Fruit fly (Drosophila melanogaster) whole organism, embryonic: ENCODE measurements around the gene L2HGDH.

Experiments
- BEAF-32 ChIP-seq: fragments of 200-800 bp; sonication (Bioruptor generic); optimal IDR thresholded peaks from 3 replicates; lab custom pipeline; 2017; ENCODE audit warnings: missing biosample characterization, missing genetic modification characterization, mild to moderate bottlenecking, moderate library complexity, missing genetic modification reagents
- CG11085 ChIP-seq: fragments of 200-800 bp; sonication (Bioruptor generic); IDR thresholded peaks from 2 replicates; pipeline ENCODE4 v1.3.6; 2022; ENCODE audit warnings: missing biosample characterization, missing genetic modification characterization
- CG11695 ChIP-seq: fragments of 200-800 bp; sonication (Bioruptor generic); IDR thresholded peaks from 3 replicates; pipeline ENCODE4 v1.3.6; 2022; ENCODE audit warnings: missing biosample characterization, missing genetic modification characterization
- CG12155 ChIP-seq: fragments of 200-800 bp; sonication (Bioruptor generic); optimal IDR thresholded peaks from 3 replicates; lab custom pipeline; 2016; ENCODE audit warnings: missing biosample characterization, missing genetic modification characterization
- CG13123 ChIP-seq: fragments of 200-800 bp; sonication (Bioruptor generic); optimal IDR thresholded peaks from 2 replicates; lab custom pipeline; 2016; ENCODE audit warnings: missing biosample characterization, missing genetic modification characterization
- CG14014 ChIP-seq: fragments of 200-800 bp; sonication (Bioruptor generic); IDR thresholded peaks from 2 replicates; pipeline ENCODE4 v1.3.6; 2022; ENCODE audit warnings: missing biosample characterization, missing genetic modification characterization
- CG14441 ChIP-seq: fragments of 200-800 bp; sonication (Bioruptor generic); IDR thresholded peaks from 2 replicates; pipeline ENCODE4 v1.3.6; 2022; ENCODE audit warnings: missing biosample characterization, missing genetic modification characterization
- CG14710 ChIP-seq: fragments of 200-800 bp; sonication (Bioruptor generic); optimal IDR thresholded peaks from 3 replicates; lab custom pipeline; 2019; ENCODE audit warnings: missing biosample characterization, mild to moderate bottlenecking, missing genetic modification characterization, moderate library complexity
- CG15011 ChIP-seq: fragments of 200-800 bp; sonication (Bioruptor generic); optimal IDR thresholded peaks from 3 replicates; lab custom pipeline; 2018; ENCODE audit warnings: missing biosample characterization, mild to moderate bottlenecking, missing genetic modification characterization
- CG16815 ChIP-seq: fragments of 200-800 bp; sonication (Bioruptor generic); optimal IDR thresholded peaks from 3 replicates; lab custom pipeline; 2017; ENCODE audit warnings: missing biosample characterization, mild to moderate bottlenecking, missing genetic modification characterization
- CG34422 ChIP-seq: fragments of 200-800 bp; sonication (Bioruptor generic); IDR thresholded peaks from 3 replicates; pipeline ENCODE4 v1.3.6; 2022; ENCODE audit warnings: missing biosample characterization, missing genetic modification characterization
- CG6813 ChIP-seq: fragments of 200-800 bp; sonication (Bioruptor generic); optimal IDR thresholded peaks from 2 replicates; lab custom pipeline; 2017; ENCODE audit warnings: missing biosample characterization, missing genetic modification characterization, mild to moderate bottlenecking, moderate library complexity, missing genetic modification reagents
- CG7357 ChIP-seq: fragments of 200-800 bp; sonication (Bioruptor generic); IDR thresholded peaks from 3 replicates; pipeline ENCODE4 v1.3.6; 2022; ENCODE audit warnings: missing biosample characterization, missing genetic modification characterization
- CoRest ChIP-seq: fragments of 200-800 bp; sonication (Bioruptor generic); optimal IDR thresholded peaks from 3 replicates; lab custom pipeline; 2018; ENCODE audit warnings: missing biosample characterization, mild to moderate bottlenecking, missing genetic modification characterization, moderate library complexity
- Dbx ChIP-seq: fragments of 200-800 bp; sonication (Bioruptor generic); IDR thresholded peaks from 3 replicates; pipeline ENCODE4 v1.3.6; 2022; ENCODE audit warnings: missing biosample characterization, missing genetic modification characterization
- Dll ChIP-seq: fragments of 200-800 bp; sonication (Bioruptor generic); IDR thresholded peaks from 4 replicates; pipeline ENCODE4 v1.3.6; 2022; ENCODE audit warnings: missing biosample characterization, missing genetic modification characterization; ENCODE audit not compliant: partially characterized antibody
- E2f1 ChIP-seq: fragments of 200-800 bp; sonication (Bioruptor generic); IDR thresholded peaks from 2 replicates; pipeline ENCODE4 v1.3.6; 2022; ENCODE audit warnings: missing biosample characterization, missing genetic modification characterization
- H15 ChIP-seq: fragments of 200-800 bp; sonication (Bioruptor generic); IDR thresholded peaks from 3 replicates; pipeline ENCODE4 v1.3.6; 2022; ENCODE audit warnings: missing biosample characterization, missing genetic modification characterization
- H2.0 ChIP-seq: fragments of 200-800 bp; sonication (Bioruptor generic); IDR thresholded peaks from 2 replicates; pipeline ENCODE4 v1.3.6; 2022; ENCODE audit warnings: missing biosample characterization, missing genetic modification characterization
- HLH3B ChIP-seq: fragments of 200-800 bp; sonication (Bioruptor generic); IDR thresholded peaks from 2 replicates; pipeline ENCODE4 v1.3.6; 2022; ENCODE audit warnings: missing biosample characterization, missing genetic modification characterization
- HLHmδ ChIP-seq: fragments of 200-800 bp; sonication (Bioruptor generic); optimal IDR thresholded peaks from 2 replicates; lab custom pipeline; 2018; ENCODE audit warnings: missing biosample characterization, mild to moderate bottlenecking, missing genetic modification characterization, moderate library complexity
- Opbp ChIP-seq: fragments of 200-800 bp; sonication (Bioruptor generic); IDR thresholded peaks from 3 replicates; pipeline ENCODE4 v1.3.6; 2022; ENCODE audit warnings: missing biosample characterization, missing genetic modification characterization; ENCODE audit not compliant: partially characterized antibody
- TFAM ChIP-seq: fragments of 200-800 bp; sonication (Bioruptor generic); optimal IDR thresholded peaks from 2 replicates; lab custom pipeline; 2017; ENCODE audit warnings: missing biosample characterization, missing genetic modification characterization, inconsistent platforms
- aop ChIP-seq: fragments of 200-800 bp; sonication (Bioruptor generic); IDR thresholded peaks from 2 replicates; pipeline ENCODE4 v1.3.6; 2022; ENCODE audit warnings: missing biosample characterization, missing genetic modification characterization
- ato ChIP-seq: fragments of 200-800 bp; sonication (Bioruptor generic); IDR thresholded peaks from 2 replicates; pipeline ENCODE4 v1.3.6; 2022; ENCODE audit warnings: missing biosample characterization, missing genetic modification characterization; ENCODE audit not compliant: partially characterized antibody
- cad ChIP-seq: fragments of >200 bp; optimal IDR thresholded peaks from 2 replicates; lab custom pipeline; 2017; ENCODE audit warnings: missing biosample characterization, missing genetic modification characterization
- chm ChIP-seq: fragments of 200-800 bp; sonication (Bioruptor generic); IDR thresholded peaks from 2 replicates; pipeline ENCODE4 v1.3.6; 2022; ENCODE audit warnings: missing biosample characterization, missing genetic modification characterization
- corto ChIP-seq: fragments of 200-800 bp; sonication (Bioruptor generic); optimal IDR thresholded peaks from 2 replicates; lab custom pipeline; 2016; ENCODE audit warnings: missing biosample characterization, mild to moderate bottlenecking, missing genetic modification characterization, moderate library complexity
- emc ChIP-seq: fragments of 200-800 bp; sonication (Bioruptor generic); optimal IDR thresholded peaks from 2 replicates; lab custom pipeline; 2016; ENCODE audit warnings: missing biosample characterization, missing genetic modification characterization
- eve ChIP-seq, 2 experiments: fragments of >200 bp; optimal IDR thresholded peaks; 2 replicates each; lab custom pipeline; 2017; ENCODE audit warnings: missing biosample characterization in 2 of 2, missing genetic modification characterization in 2 of 2
- fd96Cb ChIP-seq: fragments of 200-800 bp; sonication (Bioruptor generic); optimal IDR thresholded peaks from 2 replicates; lab custom pipeline; 2018; ENCODE audit warnings: missing biosample characterization, mild to moderate bottlenecking, missing genetic modification characterization, moderate library complexity
- gfzf ChIP-seq: fragments of 200-800 bp; sonication (Bioruptor generic); optimal IDR thresholded peaks from 2 replicates; lab custom pipeline; 2016; ENCODE audit warnings: missing biosample characterization, mild to moderate bottlenecking, missing genetic modification characterization, moderate library complexity
- grau ChIP-seq: fragments of 200-800 bp; optimal IDR thresholded peaks from 3 replicates; lab custom pipeline; 2019; ENCODE audit warnings: missing biosample characterization, mild to moderate bottlenecking, missing genetic modification characterization, moderate library complexity
- gsb ChIP-seq: fragments of 200-800 bp; sonication (Bioruptor generic); IDR thresholded peaks from 2 replicates; pipeline ENCODE4 v1.3.6; 2022; ENCODE audit warnings: missing biosample characterization, missing genetic modification characterization
- ham ChIP-seq: fragments of 200-800 bp; sonication (Bioruptor generic); IDR thresholded peaks from 2 replicates; pipeline ENCODE4 v1.3.6; 2022; ENCODE audit warnings: missing biosample characterization, missing genetic modification characterization
- jigr1 ChIP-seq: fragments of 200-800 bp; sonication (Bioruptor generic); IDR thresholded peaks from 3 replicates; pipeline ENCODE4 v1.3.6; 2022; ENCODE audit warnings: missing biosample characterization, missing genetic modification characterization
- ken ChIP-seq: fragments of 200-800 bp; sonication (Bioruptor generic); IDR thresholded peaks from 3 replicates; pipeline ENCODE4 v1.3.6; 2022; ENCODE audit warnings: missing biosample characterization, missing genetic modification characterization
- kni ChIP-seq: fragments of 200-800 bp; sonication (Bioruptor generic); optimal IDR thresholded peaks from 3 replicates; lab custom pipeline; 2017; ENCODE audit warnings: mild to moderate bottlenecking, missing biosample characterization, missing genetic modification reagents, missing genetic modification characterization
- luna ChIP-seq: fragments of 200-800 bp; sonication (Bioruptor generic); optimal IDR thresholded peaks from 2 replicates; lab custom pipeline; 2016; ENCODE audit warnings: missing biosample characterization, missing genetic modification characterization
- nerfin-1 ChIP-seq: fragments of 200-800 bp; sonication (Bioruptor generic); optimal IDR thresholded peaks from 3 replicates; lab custom pipeline; 2019; ENCODE audit warnings: missing biosample characterization, mild to moderate bottlenecking, missing genetic modification characterization, moderate library complexity
- onecut ChIP-seq: fragments of 200-800 bp; sonication (Bioruptor generic); IDR thresholded peaks from 2 replicates; pipeline ENCODE4 v1.3.6; 2022; ENCODE audit warnings: missing biosample characterization, missing genetic modification characterization
- org-1 ChIP-seq: fragments of 200-800 bp; sonication (Bioruptor generic); optimal IDR thresholded peaks from 2 replicates; lab custom pipeline; 2017; ENCODE audit warnings: missing biosample characterization, missing genetic modification characterization
- pb ChIP-seq: fragments of 200-800 bp; sonication (Bioruptor generic); optimal IDR thresholded peaks from 3 replicates; lab custom pipeline; 2016; ENCODE audit warnings: missing biosample characterization, missing genetic modification characterization
- pfk ChIP-seq: fragments of 200-800 bp; sonication (Bioruptor generic); optimal IDR thresholded peaks from 2 replicates; lab custom pipeline; 2018; ENCODE audit warnings: missing biosample characterization, mild to moderate bottlenecking, missing genetic modification characterization, moderate library complexity
- rib ChIP-seq: fragments of 200-800 bp; sonication (Bioruptor generic); IDR thresholded peaks from 2 replicates; pipeline ENCODE4 v1.3.6; 2022; ENCODE audit warnings: missing biosample characterization, missing genetic modification characterization
- sd ChIP-seq: fragments of 200-800 bp; sonication (Bioruptor generic); optimal IDR thresholded peaks from 3 replicates; lab custom pipeline; 2018; ENCODE audit warnings: missing biosample characterization, mild to moderate bottlenecking, missing genetic modification characterization, moderate library complexity
- so ChIP-seq: fragments of 200-800 bp; sonication (Bioruptor generic); IDR thresholded peaks from 3 replicates; pipeline ENCODE4 v1.3.6; 2022; ENCODE audit warnings: missing biosample characterization, missing genetic modification characterization
- ssp ChIP-seq: fragments of 200-800 bp; sonication (Bioruptor generic); IDR thresholded peaks from 2 replicates; pipeline ENCODE4 v1.3.6; 2022; ENCODE audit warnings: missing biosample characterization, missing genetic modification characterization
- zfh2 ChIP-seq: fragments of 200-800 bp; sonication (Bioruptor generic); optimal IDR thresholded peaks from 2 replicates; lab custom pipeline; 2016; ENCODE audit warnings: missing biosample characterization, missing genetic modification characterization

Gene L2HGDH

DNA sequence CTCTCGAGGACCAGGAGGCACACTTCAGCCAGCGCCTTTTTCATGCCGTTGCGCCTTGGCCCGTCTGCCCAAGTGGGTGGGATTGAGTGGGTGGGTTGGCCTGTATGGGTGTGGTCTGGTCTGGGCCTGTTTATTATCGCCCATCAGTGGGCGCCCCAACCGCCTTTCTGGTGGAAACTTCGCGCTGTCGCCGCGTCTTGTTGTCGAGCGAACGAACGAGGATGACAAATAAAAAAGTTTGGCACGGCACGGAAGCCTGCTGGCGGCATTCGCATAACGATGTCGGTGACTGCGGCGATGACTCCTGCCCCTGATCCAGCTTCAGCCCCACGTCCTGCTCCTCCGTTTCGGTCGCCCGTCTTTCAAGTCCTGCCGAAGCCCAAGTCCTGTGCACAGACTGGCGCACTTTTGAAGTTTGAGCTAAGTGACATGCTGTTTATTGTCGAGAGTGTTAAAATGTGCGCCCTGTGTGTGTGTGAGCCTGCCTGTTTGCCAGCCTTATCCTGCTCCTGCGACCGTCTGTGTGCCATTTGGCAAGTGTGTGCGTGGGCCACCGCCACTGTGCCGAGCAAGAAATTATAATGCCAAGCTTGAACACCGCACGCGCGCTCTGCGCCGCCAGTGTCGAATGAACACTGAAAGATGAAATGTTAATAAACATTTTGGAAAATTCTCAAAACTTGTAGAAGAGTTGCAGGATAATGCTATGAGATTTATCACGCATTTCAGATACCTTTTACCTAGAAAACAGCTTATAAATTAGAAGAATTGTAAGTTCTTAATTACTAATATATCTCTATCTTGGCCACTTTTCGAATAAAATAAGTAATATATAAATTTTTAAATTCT, 40.0 kb upstream of the L2HGDH start (continued):
- TF ChIP-seq H2.0 (GFP tag; lab: Robert Waterston, UW), result 0 out of 2 replicates have a peak, but pooled peaks have one; percentile 29
- TF ChIP-seq CG7357, result peak; percentile 60; the same call in 1 of the 3 replicates
- TF ChIP-seq E2f1 (GFP tag; lab: Robert Waterston, UW), result peak; percentile 47
- no peak for TF ChIP-seq gsb
- peak; percentile 83 for TF ChIP-seq CoRest (tag; lab: Kevin White, UChicago)
- TF ChIP-seq CG15011 (GFP tag; lab: Kevin White, UChicago), result peak; percentile 62
- TF ChIP-seq CG12155 (GFP tag; lab: Kevin White, UChicago), result peak; percentile 18
- peak; percentile 70 for TF ChIP-seq CG6813 (GFP tag; lab: Kevin White, UChicago)
- TF ChIP-seq CG14014, result peak; percentile 63
- TF ChIP-seq CG13123 (GFP tag; lab: Kevin White, UChicago), result peak; percentile 30
- no peak for TF ChIP-seq kni (GFP tag; lab: Kevin White, UChicago)
- peak; percentile 50 for TF ChIP-seq CG14441 (GFP tag; lab: Robert Waterston, UW)
- peak; percentile 61 for TF ChIP-seq CG14710 (tag; lab: Kevin White, UChicago)
- peak; percentile 52 for TF ChIP-seq onecut (GFP tag; lab: Robert Waterston, UW)
- 0 out of 2 replicates have a peak, but pooled peaks have one; percentile 11 for TF ChIP-seq ssp
- TF ChIP-seq CG11085 (GFP tag; lab: Robert Waterston, UW), result 0 out of 2 replicates have a peak, but pooled peaks have one; percentile 42
- TF ChIP-seq ken (GFP tag; lab: Robert Waterston, UW), result no peak
- no peak for TF ChIP-seq jigr1
- TF ChIP-seq H15 (GFP tag; lab: Robert Waterston, UW), result 0 out of 3 replicates have a peak, but pooled peaks have one; percentile 16
- TF ChIP-seq org-1 (GFP tag; lab: Kevin White, UChicago), result peak; percentile 78
- no peak for TF ChIP-seq pfk (GFP tag; lab: Kevin White, UChicago)
- TF ChIP-seq ato (GFP tag; lab: Robert Waterston, UW), result no peak
- TF ChIP-seq Opbp (GFP tag; lab: Robert Waterston, UW), result no peak
- peak; percentile 52 for TF ChIP-seq CG16815 (GFP tag; lab: Kevin White, UChicago)
- no peak for TF ChIP-seq cad
- no peak for TF ChIP-seq eve (GFP tag; optimal IDR thresholded peaks at IDR 0.05; lab: Kevin White, UChicago)
- TF ChIP-seq luna, result no peak
- TF ChIP-seq BEAF-32 (GFP tag; lab: Kevin White, UChicago), result no peak
- no peak for TF ChIP-seq ham (GFP tag; lab: Robert Waterston, UW)
- no peak for TF ChIP-seq sd
- TF ChIP-seq gfzf (GFP tag; lab: Kevin White, UChicago), result no peak
- TF ChIP-seq rib (GFP tag; lab: Robert Waterston, UW), result no peak
- TF ChIP-seq fd96Cb (tag; lab: Kevin White, UChicago), result peak; percentile 67
- TF ChIP-seq zfh2 (GFP tag; lab: Kevin White, UChicago), result peak; percentile 10
- no peak for TF ChIP-seq TFAM (GFP tag; lab: Kevin White, UChicago)
- TF ChIP-seq HLHmδ (GFP tag; lab: Kevin White, UChicago), result no peak
- no peak for TF ChIP-seq corto (GFP tag; lab: Kevin White, UChicago)
- peak; percentile 68; the same call in 1 of the 3 replicates for TF ChIP-seq CG11695
- TF ChIP-seq Dbx (GFP tag; lab: Robert Waterston, UW), result peak; percentile 58
- no peak for TF ChIP-seq Dll
- peak; percentile 50; the same call in 1 of the 3 replicates for TF ChIP-seq CG34422 (GFP tag; lab: Robert Waterston, UW)
- no peak for TF ChIP-seq pb
- peak; percentile 85 for TF ChIP-seq grau (tag; lab: Kevin White, UChicago)
- peak; percentile 68; the same call in 1 of the 3 replicates for TF ChIP-seq so (GFP tag; lab: Robert Waterston, UW)
- TF ChIP-seq aop (GFP tag; lab: Robert Waterston, UW), result no peak
- no peak for TF ChIP-seq chm (GFP tag; lab: Robert Waterston, UW)
- TF ChIP-seq emc, result no peak
- peak; percentile 70 for TF ChIP-seq HLH3B (GFP tag; lab: Robert Waterston, UW)
- peak; percentile 69 for TF ChIP-seq nerfin-1
